Fruit fly (Drosophila melanogaster) whole organism, embryonic: ENCODE measurements around the gene Peritrophin-A.

Experiments
- Ada2b ChIP-seq: fragments of 200-800 bp; sonication (Bioruptor generic); IDR thresholded peaks from 2 replicates; pipeline ENCODE4 v1.3.6; 2022; ENCODE audit warnings: missing biosample characterization, missing genetic modification characterization
- Asciz ChIP-seq: fragments of 200-800 bp; sonication (Bioruptor generic); optimal IDR thresholded peaks from 2 replicates; lab custom pipeline; 2017; ENCODE audit warnings: missing biosample characterization, mild to moderate bottlenecking, missing genetic modification characterization, missing genetic modification reagents
- Atf6 ChIP-seq: fragments of 200-800 bp; sonication (Bioruptor generic); IDR thresholded peaks from 2 replicates; pipeline ENCODE4 v1.3.6; 2022; ENCODE audit warnings: missing biosample characterization, missing genetic modification characterization
- Bgb ChIP-seq: fragments of 200-800 bp; sonication (Bioruptor generic); IDR thresholded peaks from 2 replicates; pipeline ENCODE4 v1.3.6; 2022; ENCODE audit warnings: missing biosample characterization, missing genetic modification characterization; ENCODE audit not compliant: partially characterized antibody
- CG10321 ChIP-seq: fragments of 200-800 bp; sonication (Bioruptor generic); IDR thresholded peaks from 2 replicates; pipeline ENCODE4 v1.3.6; 2022; ENCODE audit warnings: missing biosample characterization, missing genetic modification characterization
- CG17186 ChIP-seq: fragments of 200-800 bp; sonication (Bioruptor generic); optimal IDR thresholded peaks from 3 replicates; lab custom pipeline; 2017; ENCODE audit warnings: missing biosample characterization, missing genetic modification reagents, missing genetic modification characterization
- CG17385 ChIP-seq: fragments of 200-800 bp; sonication (Bioruptor generic); optimal IDR thresholded peaks from 3 replicates; lab custom pipeline; 2018; ENCODE audit warnings: missing biosample characterization, mild to moderate bottlenecking, missing genetic modification characterization
- CG17912 ChIP-seq: fragments of 200-800 bp; sonication (Bioruptor generic); optimal IDR thresholded peaks from 2 replicates; lab custom pipeline; 2018; ENCODE audit warnings: missing biosample characterization, mild to moderate bottlenecking, missing genetic modification characterization
- CG18011 ChIP-seq: fragments of 200-800 bp; sonication (Bioruptor generic); optimal IDR thresholded peaks from 2 replicates; lab custom pipeline; 2017; ENCODE audit warnings: missing biosample characterization, missing genetic modification characterization, mild to moderate bottlenecking, moderate library complexity, missing genotype
- CG18262 ChIP-seq: fragments of 200-800 bp; optimal IDR thresholded peaks from 3 replicates; lab custom pipeline; 2019; ENCODE audit warnings: missing biosample characterization, mild to moderate bottlenecking, missing genetic modification characterization, moderate library complexity
- CG2129 ChIP-seq: fragments of 200-800 bp; sonication (Bioruptor generic); IDR thresholded peaks from 2 replicates; pipeline ENCODE4 v1.3.6; 2022; ENCODE audit warnings: missing biosample characterization, missing genetic modification characterization; ENCODE audit not compliant: partially characterized antibody
- CG2202 ChIP-seq: fragments of 200-800 bp; sonication (Bioruptor generic); optimal IDR thresholded peaks from 2 replicates; lab custom pipeline; 2018; ENCODE audit warnings: missing biosample characterization, mild to moderate bottlenecking, missing genetic modification characterization
- CG3065 ChIP-seq: fragments of 200-800 bp; sonication (Bioruptor generic); optimal IDR thresholded peaks from 2 replicates; lab custom pipeline; 2016; ENCODE audit warnings: missing biosample characterization, missing genetic modification characterization
- CG31224 ChIP-seq: fragments of 200-800 bp; sonication (Bioruptor generic); IDR thresholded peaks from 2 replicates; pipeline ENCODE4 v1.3.6; 2022; ENCODE audit warnings: missing biosample characterization, missing genetic modification characterization
- CG32772 ChIP-seq: fragments of 200-800 bp; sonication (Bioruptor generic); IDR thresholded peaks from 2 replicates; pipeline ENCODE4 v1.3.6; 2022; ENCODE audit warnings: missing biosample characterization, missing genetic modification characterization
- CG6683 ChIP-seq: fragments of 200-800 bp; sonication (Bioruptor generic); optimal IDR thresholded peaks from 2 replicates; lab custom pipeline; 2017; ENCODE audit warnings: missing biosample characterization, mild to moderate bottlenecking, missing genetic modification characterization, missing genetic modification reagents
- CG8290 ChIP-seq, 3 experiments: fragments of 200-800 bp; sonication (Bioruptor generic); optimal IDR thresholded peaks; 2 replicates each; lab custom pipeline; 2016 to 2019; ENCODE audit warnings: missing biosample characterization in 3 of 3, missing genetic modification characterization in 3 of 3, mild to moderate bottlenecking in 2 of 3, moderate library complexity in 1 of 3
- CG8478 ChIP-seq: fragments of >200 bp; optimal IDR thresholded peaks from 2 replicates; lab custom pipeline; 2018
- Dfd ChIP-seq, 2 experiments: fragments of >200 bp; optimal IDR thresholded peaks; 2 replicates each; lab custom pipeline; 2017; ENCODE audit warnings: missing biosample characterization in 2 of 2, missing genetic modification characterization in 2 of 2
- Doc3 ChIP-seq: fragments of 200-800 bp; sonication (Bioruptor generic); IDR thresholded peaks from 3 replicates; pipeline ENCODE4 v1.3.6; 2022; ENCODE audit warnings: missing biosample characterization, missing genetic modification characterization; ENCODE audit not compliant: partially characterized antibody
- Dref ChIP-seq: fragments of 200-800 bp; sonication (Bioruptor generic); IDR thresholded peaks from 2 replicates; pipeline ENCODE4 v1.3.6; 2022; ENCODE audit warnings: missing biosample characterization, missing genetic modification characterization
- Gsc ChIP-seq: fragments of 200-800 bp; sonication (Bioruptor generic); IDR thresholded peaks from 2 replicates; pipeline ENCODE4 v1.3.6; 2022; ENCODE audit warnings: missing biosample characterization, missing genetic modification characterization
- HLH54F ChIP-seq: fragments of 200-800 bp; sonication (Bioruptor generic); optimal IDR thresholded peaks from 3 replicates; lab custom pipeline; 2016; ENCODE audit warnings: missing biosample characterization, missing genetic modification characterization
- Hmr ChIP-seq: fragments of 200-800 bp; sonication (Bioruptor generic); optimal IDR thresholded peaks from 3 replicates; lab custom pipeline; 2017; ENCODE audit warnings: mild to moderate bottlenecking, missing biosample characterization, missing genetic modification reagents, missing genetic modification characterization
- MESR4 ChIP-seq: fragments of 200-800 bp; sonication (Bioruptor generic); optimal IDR thresholded peaks from 2 replicates; lab custom pipeline; 2018; ENCODE audit warnings: missing biosample characterization, mild to moderate bottlenecking, missing genetic modification characterization, moderate library complexity
- Oli ChIP-seq: fragments of 200-800 bp; sonication (Bioruptor generic); optimal IDR thresholded peaks from 2 replicates; lab custom pipeline; 2018; ENCODE audit warnings: missing biosample characterization, mild to moderate bottlenecking, missing genetic modification characterization, moderate library complexity
- Tbp ChIP-seq: fragments of >200 bp; optimal IDR thresholded peaks from 2 replicates; lab custom pipeline; 2018; ENCODE audit warnings: missing biosample characterization, missing genetic modification characterization
- YL-1 ChIP-seq: fragments of 200-800 bp; sonication (Bioruptor generic); optimal IDR thresholded peaks from 3 replicates; lab custom pipeline; 2017; ENCODE audit warnings: missing biosample characterization, mild to moderate bottlenecking, missing genetic modification characterization
- ara ChIP-seq: fragments of 200-800 bp; sonication (Bioruptor generic); IDR thresholded peaks from 2 replicates; pipeline ENCODE4 v1.3.6; 2022; ENCODE audit warnings: missing biosample characterization, missing genetic modification characterization
- bbx ChIP-seq: fragments of 200-800 bp; sonication (Bioruptor generic); IDR thresholded peaks from 2 replicates; pipeline ENCODE4 v1.3.6; 2022; ENCODE audit warnings: missing biosample characterization, missing genetic modification characterization; ENCODE audit not compliant: partially characterized antibody
- cg ChIP-seq: fragments of 200-800 bp; sonication (Bioruptor generic); optimal IDR thresholded peaks from 3 replicates; lab custom pipeline; 2019; ENCODE audit warnings: missing biosample characterization, mild to moderate bottlenecking, missing genetic modification characterization, moderate library complexity
- chinmo ChIP-seq: fragments of 200-800 bp; sonication (Bioruptor generic); IDR thresholded peaks from 4 replicates; pipeline ENCODE4 v1.3.6; 2022; ENCODE audit warnings: missing biosample characterization, missing genetic modification characterization; ENCODE audit not compliant: partially characterized antibody
- crp ChIP-seq, 2 experiments: fragments of 200-800 bp; sonication (Bioruptor generic); optimal IDR thresholded peaks; 2 replicates in 1 of 2; 3 replicates in 1 of 2; lab custom pipeline; 2017; ENCODE audit warnings: missing biosample characterization in 2 of 2, missing genetic modification characterization in 2 of 2, mild to moderate bottlenecking in 1 of 2, moderate library complexity in 1 of 2
- dan ChIP-seq: fragments of 200-800 bp; sonication (Bioruptor generic); IDR thresholded peaks from 2 replicates; pipeline ENCODE4 v1.3.6; 2022; ENCODE audit warnings: missing biosample characterization, missing genetic modification characterization
- dpn ChIP-seq, 2 experiments: fragments of 200-800 bp; sonication (Bioruptor generic); optimal IDR thresholded peaks; 3 replicates each; lab custom pipeline; 2016; ENCODE audit warnings: missing biosample characterization in 2 of 2, missing genetic modification characterization in 2 of 2
- gce ChIP-seq: fragments of 200-800 bp; sonication (Bioruptor generic); IDR thresholded peaks from 3 replicates; pipeline ENCODE4 v1.3.6; 2022; ENCODE audit warnings: missing biosample characterization, missing genetic modification characterization
- grau ChIP-seq: fragments of 200-800 bp; optimal IDR thresholded peaks from 3 replicates; lab custom pipeline; 2019; ENCODE audit warnings: missing biosample characterization, mild to moderate bottlenecking, missing genetic modification characterization, moderate library complexity
- grn ChIP-seq: fragments of 200-800 bp; sonication (Bioruptor generic); optimal IDR thresholded peaks from 3 replicates; lab custom pipeline; 2017; ENCODE audit warnings: missing biosample characterization, missing genetic modification characterization
- gsb ChIP-seq: fragments of 200-800 bp; sonication (Bioruptor generic); IDR thresholded peaks from 2 replicates; pipeline ENCODE4 v1.3.6; 2022; ENCODE audit warnings: missing biosample characterization, missing genetic modification characterization
- h ChIP-seq: fragments of >200 bp; optimal IDR thresholded peaks from 2 replicates; lab custom pipeline; 2017
- kay ChIP-seq: fragments of 200-800 bp; sonication (Bioruptor generic); optimal IDR thresholded peaks from 2 replicates; lab custom pipeline; 2016; ENCODE audit warnings: missing biosample characterization, missing genetic modification characterization
- lov ChIP-seq, 2 experiments: fragments of 200-800 bp in 1 of 2; fragments of >200 bp in 1 of 2; sonication (Bioruptor generic) in 1 of 2; IDR thresholded peaks in 1 of 2; optimal IDR thresholded peaks in 1 of 2; 2 replicates in 1 of 2; 3 replicates in 1 of 2; pipeline versions ENCODE4 v1.3.6 to Lab custom; 2017 to 2022; ENCODE audit warnings: missing biosample characterization in 1 of 2, missing genetic modification characterization in 1 of 2
- nau ChIP-seq: fragments of 200-800 bp; sonication (Bioruptor generic); optimal IDR thresholded peaks from 3 replicates; lab custom pipeline; 2017; ENCODE audit warnings: missing biosample characterization, mild to moderate bottlenecking, missing genetic modification characterization, missing genetic modification reagents
- nerfin-2 ChIP-seq: fragments of 200-800 bp; sonication (Bioruptor generic); IDR thresholded peaks from 2 replicates; pipeline ENCODE4 v1.3.6; 2022; ENCODE audit warnings: missing biosample characterization, missing genetic modification characterization; ENCODE audit not compliant: partially characterized antibody
- nmo ChIP-seq: fragments of 200-800 bp; sonication (Bioruptor generic); optimal IDR thresholded peaks from 2 replicates; lab custom pipeline; 2018; ENCODE audit warnings: missing biosample characterization, mild to moderate bottlenecking, missing genetic modification characterization, moderate library complexity
- prd ChIP-seq, 3 experiments: fragments of >200 bp in 2 of 3; fragments of 200-800 bp in 1 of 3; sonication (Bioruptor generic) in 1 of 3; optimal IDR thresholded peaks in 2 of 3; IDR thresholded peaks in 1 of 3; 2 replicates in 2 of 3; 3 replicates in 1 of 3; pipeline versions ENCODE4 v1.3.6 to Lab custom; 2017 to 2022; ENCODE audit warnings: missing biosample characterization in 1 of 3, missing genetic modification characterization in 1 of 3
- sens ChIP-seq: fragments of 200-800 bp; sonication (Bioruptor generic); peaks from one replicate; lab custom pipeline; 2016; ENCODE audit warnings: missing biosample characterization, missing genetic modification characterization
- sna ChIP-seq: fragments of 200-800 bp; sonication (Bioruptor generic); IDR thresholded peaks from 2 replicates; pipeline ENCODE4 v1.3.6; 2022; ENCODE audit warnings: missing biosample characterization, missing genetic modification characterization; ENCODE audit not compliant: partially characterized antibody
- stwl ChIP-seq: fragments of 200-800 bp; sonication (Bioruptor generic); optimal IDR thresholded peaks from 3 replicates; lab custom pipeline; 2018; ENCODE audit warnings: missing biosample characterization, mild to moderate bottlenecking, missing genetic modification characterization, moderate library complexity
- sug ChIP-seq: fragments of 200-800 bp; optimal IDR thresholded peaks from 2 replicates; lab custom pipeline; 2019; ENCODE audit warnings: missing biosample characterization, mild to moderate bottlenecking, missing genetic modification characterization, moderate library complexity
- yki ChIP-seq: fragments of >200 bp; optimal IDR thresholded peaks from 3 replicates; lab custom pipeline; 2018

The Peritrophin-A gene

dm6 chrX:20251586-20252160, 7.2 kb downstream of the Peritrophin-A start (continued):
- TF ChIP-seq prd (optimal IDR thresholded peaks at IDR 0.05; lab: Kevin White, UChicago) (no peak), prd (GFP tag; IDR thresholded peaks at IDR 0.05; lab: Robert Waterston, UW) (no peak), CG8478 (lab: Kevin White, UChicago) (peak; percentile 89), CG18011 (GFP tag; lab: Kevin White, UChicago) (no peak), CG17186 (GFP tag; lab: Kevin White, UChicago) (no peak), Gsc (GFP tag; lab: Robert Waterston, UW) (no peak), nau (GFP tag; lab: Kevin White, UChicago) (no peak), gce (no peak), Dfd (GFP tag; optimal IDR thresholded peaks at IDR 0.05; lab: Kevin White, UChicago) (peak in 1 of 2 experiments; percentile 74), grn (no peak), CG3065 (GFP tag; lab: Kevin White, UChicago) (peak; percentile 82), Ada2b (GFP tag; lab: Robert Waterston, UW) (no peak), Tbp (GFP tag; lab: Kevin White, UChicago) (no peak), HLH54F (no peak), nerfin-2 (no peak), crp (GFP tag; optimal IDR thresholded peaks at IDR 0.05; lab: Kevin White, UChicago) (peak in 1 of 2 experiments; percentile 36), CG8290 (GFP tag; optimal IDR thresholded peaks at IDR 0.05; lab: Kevin White, UChicago) (peak; percentile 53), CG8290 (tag; optimal IDR thresholded peaks at IDR 0.05; lab: Kevin White, UChicago) (peak; percentile 30 to 33), CG18262 (tag; lab: Kevin White, UChicago) (no peak), nmo (GFP tag; lab: Kevin White, UChicago) (no peak), Doc3 (no peak), kay (GFP tag; lab: Kevin White, UChicago) (peak; percentile 79), CG2202 (tag; lab: Kevin White, UChicago) (no peak), chinmo (GFP tag; lab: Robert Waterston, UW) (0 out of 4 replicates have a peak, but pooled peaks have one; percentile 21), stwl (tag; lab: Kevin White, UChicago) (peak; percentile 33), sens (GFP tag; lab: Kevin White, UChicago) (peak; percentile 63), Oli (tag; lab: Kevin White, UChicago) (no peak), ara (GFP tag; lab: Robert Waterston, UW) (no peak), cg (peak; percentile 82), gsb (GFP tag; lab: Robert Waterston, UW) (no peak), MESR4 (peak; percentile 39), CG31224 (no peak), CG17912 (GFP tag; lab: Kevin White, UChicago) (no peak), CG32772 (GFP tag; lab: Robert Waterston, UW) (no peak), CG17385 (no peak), CG2129 (no peak), dpn (GFP tag; optimal IDR thresholded peaks at IDR 0.05; lab: Kevin White, UChicago) (no peak), Asciz (GFP tag; lab: Kevin White, UChicago) (no peak), Dref (GFP tag; lab: Robert Waterston, UW) (0 out of 2 replicates have a peak, but pooled peaks have one; percentile 42), bbx (GFP tag; lab: Robert Waterston, UW) (0 out of 2 replicates have a peak, but pooled peaks have one; percentile 6)
- TF ChIP-seq, all 482 proteins: peak for 16

DNA sequence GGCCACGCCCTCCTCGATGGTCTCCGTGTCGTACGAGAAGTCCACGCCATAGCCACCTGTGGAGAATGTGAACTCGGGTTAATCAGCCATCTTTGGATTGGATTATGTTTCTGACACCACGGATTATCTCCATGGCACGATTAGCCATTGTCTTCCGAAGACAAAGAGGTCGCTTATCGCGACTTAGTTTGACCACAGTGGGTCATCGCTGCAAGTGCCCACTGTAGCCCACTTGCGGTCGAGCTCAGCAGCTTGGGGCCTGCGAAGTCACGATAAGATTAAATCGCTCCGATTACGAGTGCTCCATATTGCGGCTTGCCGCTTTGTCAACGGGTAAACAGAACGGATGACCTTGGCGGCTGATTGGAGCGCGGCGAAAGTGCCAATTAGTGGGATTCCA, 11.5 kb downstream of the Peritrophin-A start:
- TF ChIP-seq YL-1 (GFP tag; lab: Kevin White, UChicago) (no peak), sug (tag; lab: Kevin White, UChicago) (peak; percentile 20), Bgb (GFP tag; lab: Robert Waterston, UW) (0 out of 2 replicates have a peak, but pooled peaks have one; percentile 8), grau (peak; percentile 52), CG2202 (tag; lab: Kevin White, UChicago) (no peak), yki (lab: Kevin White, UChicago) (no peak), h (lab: Kevin White, UChicago) (no peak), Hmr (GFP tag; lab: Kevin White, UChicago) (no peak), sna (GFP tag; lab: Robert Waterston, UW) (no peak), CG10321 (GFP tag; lab: Robert Waterston, UW) (no peak), CG6683 (no peak), lov (optimal IDR thresholded peaks at IDR 0.05; lab: Kevin White, UChicago) (no peak), lov (GFP tag; IDR thresholded peaks at IDR 0.05; lab: Robert Waterston, UW) (no peak), dan (GFP tag; lab: Robert Waterston, UW) (no peak), Atf6 (GFP tag; lab: Robert Waterston, UW) (no peak)
